Fruit fly (Drosophila melanogaster) whole organism, embryonic: ENCODE data around the gene alpha-Est3.

ENCODE experiments used
- Awh ChIP-seq: fragments of 200-800 bp; sonication (Bioruptor generic); IDR thresholded peaks from 2 replicates; pipeline ENCODE4, ENCODE4 v1.3.6; 2022; ENCODE audit warnings: missing biosample characterization, missing genetic modification characterization
- B-H2 ChIP-seq: fragments of 200-800 bp; sonication (Bioruptor generic); optimal IDR thresholded peaks from 2 replicates; lab custom pipeline; 2018; ENCODE audit warnings: missing biosample characterization, mild to moderate bottlenecking, missing genetic modification characterization
- CG10209 ChIP-seq: fragments of 200-800 bp; sonication (Bioruptor generic); optimal IDR thresholded peaks from 3 replicates; lab custom pipeline; 2017; ENCODE audit warnings: missing biosample characterization, mild to moderate bottlenecking, missing genetic modification characterization, missing genetic modification reagents
- CG11085 ChIP-seq: fragments of 200-800 bp; sonication (Bioruptor generic); IDR thresholded peaks from 2 replicates; pipeline ENCODE4 v1.3.6; 2022; ENCODE audit warnings: missing biosample characterization, missing genetic modification characterization
- CG12391 ChIP-seq: fragments of 200-800 bp; sonication (Bioruptor generic); optimal IDR thresholded peaks from 3 replicates; lab custom pipeline; 2018; ENCODE audit warnings: missing biosample characterization, mild to moderate bottlenecking, missing genetic modification characterization, moderate library complexity
- CG12659 ChIP-seq: fragments of 200-800 bp; sonication (Bioruptor generic); optimal IDR thresholded peaks from 3 replicates; lab custom pipeline; 2017; ENCODE audit warnings: mild to moderate bottlenecking, missing biosample characterization, missing genetic modification reagents, missing genetic modification characterization
- CG15073 ChIP-seq: fragments of 200-800 bp; sonication (Bioruptor generic); optimal IDR thresholded peaks from 2 replicates; lab custom pipeline; 2016; ENCODE audit warnings: missing biosample characterization, missing genetic modification characterization
- CG1647 ChIP-seq: fragments of 200-800 bp; sonication (Bioruptor generic); optimal IDR thresholded peaks from 3 replicates; lab custom pipeline; 2016; ENCODE audit warnings: missing biosample characterization, missing genetic modification characterization
- CG17385 ChIP-seq: fragments of 200-800 bp; sonication (Bioruptor generic); optimal IDR thresholded peaks from 3 replicates; lab custom pipeline; 2018; ENCODE audit warnings: missing biosample characterization, mild to moderate bottlenecking, missing genetic modification characterization
- CG2116 ChIP-seq: fragments of 200-800 bp; sonication (Bioruptor generic); optimal IDR thresholded peaks from 3 replicates; lab custom pipeline; 2018; ENCODE audit warnings: missing biosample characterization, mild to moderate bottlenecking, missing genetic modification characterization
- CG2889 ChIP-seq: fragments of 200-800 bp; sonication (Bioruptor generic); IDR thresholded peaks from 3 replicates; pipeline ENCODE4 v1.3.6; 2022; ENCODE audit warnings: missing biosample characterization, missing genetic modification characterization
- CG32767 ChIP-seq: fragments of 200-800 bp; sonication (Bioruptor generic); IDR thresholded peaks from 2 replicates; pipeline ENCODE4 v1.3.6; 2022; ENCODE audit warnings: missing biosample characterization, missing genetic modification characterization
- CG4328 ChIP-seq: fragments of 200-800 bp; sonication (Bioruptor generic); optimal IDR thresholded peaks from 3 replicates; lab custom pipeline; 2017; ENCODE audit warnings: missing biosample characterization, missing genetic modification reagents, missing genetic modification characterization
- CG43689 ChIP-seq: fragments of 200-800 bp; sonication (Bioruptor generic); IDR thresholded peaks from 2 replicates; pipeline ENCODE4 v1.3.6; 2022; ENCODE audit warnings: missing biosample characterization, missing genetic modification characterization
- CG4820 ChIP-seq: fragments of 200-800 bp; sonication (Bioruptor generic); optimal IDR thresholded peaks from 3 replicates; lab custom pipeline; 2016; ENCODE audit warnings: missing biosample characterization, missing genetic modification characterization
- CG4854 ChIP-seq: fragments of 200-800 bp; sonication (Bioruptor generic); optimal IDR thresholded peaks from 2 replicates; lab custom pipeline; 2016; ENCODE audit warnings: missing biosample characterization, missing genetic modification characterization, inconsistent platforms
- CG6791 ChIP-seq: fragments of 200-800 bp; sonication (Bioruptor generic); IDR thresholded peaks from 3 replicates; pipeline ENCODE4 v1.3.6; 2022; ENCODE audit warnings: missing biosample characterization, missing genetic modification characterization; ENCODE audit not compliant: partially characterized antibody
- CG7745 ChIP-seq: fragments of 200-800 bp; sonication (Bioruptor generic); optimal IDR thresholded peaks from 2 replicates; lab custom pipeline; 2018; ENCODE audit warnings: missing biosample characterization, mild to moderate bottlenecking, missing genetic modification characterization, moderate library complexity
- CG8089 ChIP-seq: fragments of 200-800 bp; sonication (Bioruptor generic); optimal IDR thresholded peaks from 3 replicates; lab custom pipeline; 2016; ENCODE audit warnings: missing biosample characterization, missing genetic modification characterization
- CG8924 ChIP-seq: fragments of 200-800 bp; optimal IDR thresholded peaks from 3 replicates; lab custom pipeline; 2019; ENCODE audit warnings: missing biosample characterization, mild to moderate bottlenecking, missing genetic modification characterization, moderate library complexity
- Camta ChIP-seq: fragments of 200-800 bp; sonication (Bioruptor generic); optimal IDR thresholded peaks from 2 replicates; lab custom pipeline; 2016; ENCODE audit warnings: missing biosample characterization, missing genetic modification characterization
- Hmr ChIP-seq: fragments of 200-800 bp; sonication (Bioruptor generic); optimal IDR thresholded peaks from 3 replicates; lab custom pipeline; 2017; ENCODE audit warnings: mild to moderate bottlenecking, missing biosample characterization, missing genetic modification reagents, missing genetic modification characterization
- Jarid2 ChIP-seq: fragments of 200-800 bp; sonication (Bioruptor generic); optimal IDR thresholded peaks from 3 replicates; lab custom pipeline; 2017; ENCODE audit warnings: mild to moderate bottlenecking, missing biosample characterization, missing genetic modification reagents, missing genetic modification characterization
- Kr ChIP-seq: fragments of 200-800 bp; sonication (Bioruptor generic); optimal IDR thresholded peaks from 2 replicates; lab custom pipeline; 2017; ENCODE audit warnings: missing biosample characterization, mild to moderate bottlenecking, missing genetic modification characterization
- Nf-YA ChIP-seq: fragments of 200-800 bp; sonication (Bioruptor generic); IDR thresholded peaks from 2 replicates; pipeline ENCODE4 v1.3.6; 2022; ENCODE audit warnings: missing biosample characterization, missing genetic modification characterization
- Rfx ChIP-seq: fragments of 200-800 bp; sonication (Bioruptor generic); IDR thresholded peaks from 2 replicates; pipeline ENCODE4 v1.3.6; 2022; ENCODE audit warnings: missing biosample characterization, missing genetic modification characterization
- Side ChIP-seq: fragments of 200-800 bp; sonication (Bioruptor generic); optimal IDR thresholded peaks from 2 replicates; lab custom pipeline; 2016; ENCODE audit warnings: missing biosample characterization, missing genetic modification characterization
- Six4 ChIP-seq: fragments of 200-800 bp; sonication (Bioruptor generic); optimal IDR thresholded peaks from 2 replicates; lab custom pipeline; 2016; ENCODE audit warnings: missing biosample characterization, missing genetic modification characterization
- Sox102F ChIP-seq: fragments of 200-800 bp; sonication (Bioruptor generic); optimal IDR thresholded peaks from 2 replicates; lab custom pipeline; 2018; ENCODE audit warnings: missing biosample characterization, mild to moderate bottlenecking, missing genetic modification characterization, moderate library complexity
- abd-A ChIP-seq: fragments of 200-800 bp; sonication (Bioruptor generic); optimal IDR thresholded peaks from 3 replicates; lab custom pipeline; 2019; ENCODE audit warnings: missing biosample characterization, mild to moderate bottlenecking, missing genetic modification characterization, moderate library complexity
- cad ChIP-seq: fragments of >200 bp; optimal IDR thresholded peaks from 2 replicates; lab custom pipeline; 2017; ENCODE audit warnings: missing biosample characterization, missing genetic modification characterization
- corto ChIP-seq: fragments of 200-800 bp; sonication (Bioruptor generic); optimal IDR thresholded peaks from 2 replicates; lab custom pipeline; 2016; ENCODE audit warnings: missing biosample characterization, mild to moderate bottlenecking, missing genetic modification characterization, moderate library complexity
- crp ChIP-seq, 2 experiments: fragments of 200-800 bp; sonication (Bioruptor generic); optimal IDR thresholded peaks; 2 replicates in 1 of 2; 3 replicates in 1 of 2; lab custom pipeline; 2017; ENCODE audit warnings: missing biosample characterization in 2 of 2, missing genetic modification characterization in 2 of 2, mild to moderate bottlenecking in 1 of 2, moderate library complexity in 1 of 2
- da ChIP-seq: fragments of 200-800 bp; sonication (Bioruptor generic); optimal IDR thresholded peaks from 2 replicates; lab custom pipeline; 2016; ENCODE audit warnings: missing biosample characterization, missing genetic modification characterization
- dmrt11E ChIP-seq: fragments of 200-800 bp; sonication (Bioruptor generic); optimal IDR thresholded peaks from 3 replicates; lab custom pipeline; 2018; ENCODE audit warnings: missing biosample characterization, mild to moderate bottlenecking, missing genetic modification characterization, moderate library complexity
- dmrt99B ChIP-seq: fragments of 200-800 bp; sonication (Bioruptor generic); optimal IDR thresholded peaks from 2 replicates; lab custom pipeline; 2018; ENCODE audit warnings: missing biosample characterization, mild to moderate bottlenecking, missing genetic modification characterization, moderate library complexity
- exex ChIP-seq: fragments of 200-800 bp; sonication (Bioruptor generic); optimal IDR thresholded peaks from 4 replicates; lab custom pipeline; 2018; ENCODE audit warnings: missing biosample characterization, mild to moderate bottlenecking, missing genetic modification characterization, moderate library complexity
- fd64A ChIP-seq: fragments of 200-800 bp; sonication (Bioruptor generic); optimal IDR thresholded peaks from 3 replicates; lab custom pipeline; 2018; ENCODE audit warnings: missing biosample characterization, mild to moderate bottlenecking, missing genetic modification characterization
- gem ChIP-seq: fragments of 200-800 bp; sonication (Bioruptor generic); optimal IDR thresholded peaks from 2 replicates; lab custom pipeline; 2019; ENCODE audit warnings: missing biosample characterization, mild to moderate bottlenecking, missing genetic modification characterization, moderate library complexity
- hkb ChIP-seq, 2 experiments: fragments of 200-800 bp in 1 of 2; fragments of >200 bp in 1 of 2; sonication (Bioruptor generic) in 1 of 2; IDR thresholded peaks in 1 of 2; optimal IDR thresholded peaks in 1 of 2; 2 replicates each; pipeline versions ENCODE4 v1.3.6 to Lab custom; 2017 to 2022; ENCODE audit warnings: missing biosample characterization in 1 of 2, missing genetic modification characterization in 1 of 2
- nau ChIP-seq: fragments of 200-800 bp; sonication (Bioruptor generic); optimal IDR thresholded peaks from 3 replicates; lab custom pipeline; 2017; ENCODE audit warnings: missing biosample characterization, mild to moderate bottlenecking, missing genetic modification characterization, missing genetic modification reagents
- otp ChIP-seq: fragments of 200-800 bp; sonication (Bioruptor generic); IDR thresholded peaks from 3 replicates; pipeline ENCODE4, ENCODE4 v1.3.6; 2022; ENCODE audit warnings: missing biosample characterization, missing genetic modification characterization
- peb ChIP-seq: fragments of 200-800 bp; sonication (Bioruptor generic); IDR thresholded peaks from 2 replicates; pipeline ENCODE4 v1.3.6; 2022; ENCODE audit warnings: missing biosample characterization, missing genetic modification characterization
- pho ChIP-seq: fragments of 200-800 bp; sonication (Bioruptor generic); optimal IDR thresholded peaks from 2 replicates; lab custom pipeline; 2016; ENCODE audit warnings: missing biosample characterization, missing genetic modification characterization
- prd ChIP-seq, 3 experiments: fragments of >200 bp in 2 of 3; fragments of 200-800 bp in 1 of 3; sonication (Bioruptor generic) in 1 of 3; optimal IDR thresholded peaks in 2 of 3; IDR thresholded peaks in 1 of 3; 2 replicates in 2 of 3; 3 replicates in 1 of 3; pipeline versions ENCODE4 v1.3.6 to Lab custom; 2017 to 2022; ENCODE audit warnings: missing biosample characterization in 1 of 3, missing genetic modification characterization in 1 of 3
- row ChIP-seq: fragments of 200-800 bp; sonication (Bioruptor generic); IDR thresholded peaks from 3 replicates; pipeline ENCODE4 v1.3.6; 2022; ENCODE audit warnings: missing biosample characterization, missing genetic modification characterization
- salm ChIP-seq: fragments of 200-800 bp; sonication (Bioruptor generic); optimal IDR thresholded peaks from 2 replicates; lab custom pipeline; 2018; ENCODE audit warnings: missing biosample characterization, mild to moderate bottlenecking, missing genetic modification characterization
- tna ChIP-seq: fragments of 200-800 bp; sonication (Bioruptor generic); IDR thresholded peaks from 2 replicates; pipeline ENCODE4 v1.3.6; 2022; ENCODE audit warnings: missing biosample characterization, missing genetic modification characterization; ENCODE audit not compliant: partially characterized antibody
- trh ChIP-seq: fragments of 200-800 bp; sonication (Bioruptor generic); optimal IDR thresholded peaks from 2 replicates; lab custom pipeline; 2016; ENCODE audit warnings: missing biosample characterization, missing genetic modification characterization
- unpg ChIP-seq: fragments of 200-800 bp; sonication (Bioruptor generic); optimal IDR thresholded peaks from 3 replicates; lab custom pipeline; 2018; ENCODE audit warnings: missing biosample characterization, mild to moderate bottlenecking, missing genetic modification characterization, moderate library complexity

Gene alpha-Est3

DNA sequence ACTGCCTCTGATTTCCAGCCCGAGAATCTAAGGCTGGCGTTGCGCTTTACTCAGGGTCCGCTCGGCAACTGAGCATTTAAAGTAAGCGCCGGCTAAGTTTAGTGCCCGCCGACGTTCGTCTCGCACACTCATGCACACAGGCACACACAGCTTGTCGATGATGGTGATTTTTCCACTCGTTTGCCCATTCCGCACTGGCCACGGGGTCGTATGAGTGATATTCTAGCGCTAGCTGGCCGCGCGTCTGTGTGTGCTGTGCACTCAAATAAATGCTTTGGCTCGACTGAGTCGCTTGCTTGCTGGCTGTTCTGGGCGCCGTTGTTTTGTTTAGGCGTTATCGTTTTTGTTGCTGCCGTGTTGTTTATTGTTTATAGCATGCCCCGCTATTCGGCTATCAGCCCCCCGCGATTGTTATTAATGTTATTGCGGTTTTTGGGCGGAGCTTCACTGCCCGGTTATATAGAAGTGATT, 25.8 kb downstream of the alpha-Est3 start, which contains the start of gene alpha-Est8 (continued):
- peak; percentile 62 for TF ChIP-seq abd-A (tag; lab: Kevin White, UChicago)
- peak; percentile 47; the same call in 1 of the 2 replicates for TF ChIP-seq tna
- TF ChIP-seq dmrt99B (tag; lab: Kevin White, UChicago): no peak
- no peak for TF ChIP-seq peb (GFP tag; lab: Robert Waterston, UW)
- no peak for TF ChIP-seq CG43689 (GFP tag; lab: Robert Waterston, UW)
- TF ChIP-seq CG17385 (GFP tag; lab: Kevin White, UChicago): no peak
- TF ChIP-seq CG6791: no peak
- no peak for TF ChIP-seq Six4
- TF ChIP-seq Rfx (GFP tag; lab: Robert Waterston, UW): peak; percentile 34; the same call in 1 of the 2 replicates
- TF ChIP-seq exex: peak; percentile 89
- TF ChIP-seq CG4854 (GFP tag; lab: Kevin White, UChicago): no peak
- TF ChIP-seq Awh (GFP tag; lab: Robert Waterston, UW): no peak
- TF ChIP-seq da (GFP tag; lab: Kevin White, UChicago): no peak
- no peak for TF ChIP-seq CG8089 (GFP tag; lab: Kevin White, UChicago)
- TF ChIP-seq corto (GFP tag; lab: Kevin White, UChicago): no peak
- TF ChIP-seq CG4328 (GFP tag; lab: Kevin White, UChicago): no peak
- peak; percentile 20 for TF ChIP-seq gem (tag; lab: Kevin White, UChicago)
- peak; percentile 54 for TF ChIP-seq Jarid2
- TF ChIP-seq salm (tag; lab: Kevin White, UChicago): no peak
- no peak for TF ChIP-seq CG15073 (GFP tag; lab: Kevin White, UChicago)
- no peak for TF ChIP-seq nau (GFP tag; lab: Kevin White, UChicago)
- no peak for TF ChIP-seq Sox102F
- no peak for TF ChIP-seq CG1647
- no peak for TF ChIP-seq CG32767 (GFP tag; lab: Robert Waterston, UW)
- no peak for TF ChIP-seq Side (GFP tag; lab: Kevin White, UChicago)
- no peak for TF ChIP-seq row (GFP tag; lab: Robert Waterston, UW)
- TF ChIP-seq Nf-YA (GFP tag; lab: Robert Waterston, UW): no peak
- TF ChIP-seq CG10209 (GFP tag; lab: Kevin White, UChicago): no peak
- no peak for TF ChIP-seq CG12659 (GFP tag; lab: Kevin White, UChicago)
- TF ChIP-seq unpg (GFP tag; lab: Kevin White, UChicago): peak; percentile 29
- no peak for TF ChIP-seq trh (GFP tag; lab: Kevin White, UChicago)
- no peak for TF ChIP-seq pho
- no peak for TF ChIP-seq CG4820 (GFP tag; lab: Kevin White, UChicago)
- no peak for TF ChIP-seq CG11085 (GFP tag; lab: Robert Waterston, UW)
- no peak for TF ChIP-seq crp (GFP tag; optimal IDR thresholded peaks at IDR 0.05; lab: Kevin White, UChicago)
- TF ChIP-seq CG2116 (GFP tag; lab: Kevin White, UChicago): no peak
- TF ChIP-seq CG12391: no peak
- no peak for TF ChIP-seq Kr (GFP tag; lab: Kevin White, UChicago)
- no peak for TF ChIP-seq cad (GFP tag; lab: Kevin White, UChicago)
- TF ChIP-seq CG8924: no peak
- TF ChIP-seq CG2889 (GFP tag; lab: Robert Waterston, UW): no peak
- TF ChIP-seq Camta (GFP tag; lab: Kevin White, UChicago): no peak
- no peak for TF ChIP-seq otp (GFP tag; lab: Robert Waterston, UW)
- TF ChIP-seq prd (optimal IDR thresholded peaks at IDR 0.05; lab: Kevin White, UChicago): no peak
- no peak for TF ChIP-seq prd (GFP tag; IDR thresholded peaks at IDR 0.05; lab: Robert Waterston, UW)
- TF ChIP-seq dmrt11E: no peak
- TF ChIP-seq B-H2 (GFP tag; lab: Kevin White, UChicago): peak; percentile 58
- TF ChIP-seq CG7745 (tag; lab: Kevin White, UChicago): no peak
- TF ChIP-seq fd64A (GFP tag; lab: Kevin White, UChicago): no peak
- peak; percentile 40 for TF ChIP-seq Hmr (GFP tag; lab: Kevin White, UChicago)
- TF ChIP-seq hkb (optimal IDR thresholded peaks at IDR 0.05; lab: Kevin White, UChicago): no peak
- no peak for TF ChIP-seq hkb (GFP tag; IDR thresholded peaks at IDR 0.05; lab: Robert Waterston, UW)
